Worm (Caenorhabditis elegans) whole organism, young adult: ENCODE data around the gene ceh-82.

Source experiments
- C06A6.2 ChIP-seq: fragments of 200-800 bp; sonication (Bioruptor generic); conservative IDR thresholded peaks from 2 replicates; pipeline ENCODE4 v1.3.6; 2022; ENCODE audit warnings: missing genetic modification characterization, missing compliant biosample characterization
- F22D6.2 ChIP-seq: sonication (generic microtip); optimal IDR thresholded peaks from 2 replicates; lab custom pipeline; 2016; ENCODE audit warnings: mild to moderate bottlenecking, missing genetic modification characterization, missing compliant biosample characterization
- F55B11.4 ChIP-seq: sonication (generic microtip); optimal IDR thresholded peaks from 2 replicates; lab custom pipeline; 2016; ENCODE audit warnings: missing compliant biosample characterization, missing genetic modification characterization, borderline replicate concordance; ENCODE audit not compliant: insufficient read depth
- Y53F4B.3 ChIP-seq: fragments of 200-800 bp; sonication (Bioruptor generic); IDR thresholded peaks from 2 replicates; pipeline ENCODE4 v1.3.6; 2022; ENCODE audit warnings: missing genetic modification reagents, missing genetic modification characterization, missing compliant biosample characterization
- ama-1 ChIP-seq, 3 experiments: fragments of 150-350 bp in 1 of 3; sonication (generic microtip) in 2 of 3; optimal IDR thresholded peaks; 2 replicates each; lab custom pipeline; 2014 to 2018; ENCODE audit warnings: missing biosample characterization in 2 of 3, missing genetic modification characterization in 2 of 3, missing genetic modification reagents in 2 of 3
- aptf-2 ChIP-seq: fragments of 200-800 bp; sonication (Bioruptor generic); conservative IDR thresholded peaks from 2 replicates; pipeline ENCODE4 v1.3.6; 2022; ENCODE audit warnings: missing genetic modification reagents, missing genetic modification characterization, missing compliant biosample characterization
- aptf-3 ChIP-seq: fragments of 200-800 bp; sonication (Bioruptor generic); IDR thresholded peaks from 2 replicates; pipeline ENCODE4 v1.3.6; 2022; ENCODE audit warnings: missing genetic modification characterization, missing compliant biosample characterization
- athp-1 ChIP-seq: sonication (generic microtip); optimal IDR thresholded peaks from 2 replicates; lab custom pipeline; 2017; ENCODE audit warnings: mild to moderate bottlenecking, missing genetic modification characterization, missing compliant biosample characterization
- attf-5 ChIP-seq: fragments of 200-800 bp; sonication (Bioruptor generic); optimal IDR thresholded peaks from 2 replicates; lab custom pipeline; 2018; ENCODE audit warnings: mild to moderate bottlenecking, missing genetic modification characterization, missing compliant biosample characterization
- bed-1 ChIP-seq: fragments of 200-800 bp; sonication (Bioruptor generic); IDR thresholded peaks from 2 replicates; pipeline ENCODE4 v1.3.6; 2022; ENCODE audit warnings: missing genetic modification reagents, missing genetic modification characterization, missing compliant biosample characterization
- cebp-1 ChIP-seq, 2 experiments: fragments of 200-800 bp in 1 of 2; sonication (Bioruptor generic) in 1 of 2; sonication (generic microtip) in 1 of 2; IDR thresholded peaks in 1 of 2; optimal IDR thresholded peaks in 1 of 2; 2 replicates each; pipeline versions ENCODE4 v1.3.6 to Lab custom; 2017 to 2022; ENCODE audit warnings: missing compliant biosample characterization in 2 of 2, missing genetic modification characterization in 2 of 2, mild to moderate bottlenecking in 1 of 2, missing genetic modification reagents in 1 of 2, moderate library complexity in 1 of 2
- cebp-2 ChIP-seq: fragments of 200-800 bp; sonication (Bioruptor generic); IDR thresholded peaks from 2 replicates; pipeline ENCODE4 v1.3.6; 2022; ENCODE audit warnings: missing genetic modification characterization, missing compliant biosample characterization
- ceh-40 ChIP-seq: fragments of 200-800 bp; sonication (Bioruptor generic); IDR thresholded peaks from 2 replicates; pipeline ENCODE4 v1.3.6; 2022; ENCODE audit warnings: missing genetic modification characterization, missing compliant biosample characterization
- dox-1 ChIP-seq: fragments of 200-800 bp; sonication (Bioruptor generic); IDR thresholded peaks from 2 replicates; pipeline ENCODE4 v1.3.6; 2022; ENCODE audit warnings: missing genetic modification reagents, missing genetic modification characterization, missing compliant biosample characterization
- efl-1 ChIP-seq: fragments of 150-350 bp; optimal IDR thresholded peaks from 2 replicates; lab custom pipeline; 2014; ENCODE audit warnings: missing biosample characterization, missing genetic modification reagents, missing genetic modification characterization
- hmg-1.2 ChIP-seq: fragments of 200-800 bp; sonication (Bioruptor generic); IDR thresholded peaks from 2 replicates; pipeline ENCODE4 v1.3.6; 2022; ENCODE audit warnings: missing genetic modification reagents, missing genetic modification characterization, missing compliant biosample characterization
- lag-1 ChIP-seq: fragments of 200-800 bp; sonication (Bioruptor generic); IDR thresholded peaks from 2 replicates; pipeline ENCODE4 v1.3.6; 2022; ENCODE audit warnings: missing genetic modification reagents, missing genetic modification characterization, missing compliant biosample characterization
- let-607 ChIP-seq, 2 experiments: fragments of 200-800 bp in 1 of 2; sonication (Bioruptor generic) in 1 of 2; sonication (generic microtip) in 1 of 2; optimal IDR thresholded peaks; 2 replicates each; lab custom pipeline; 2016 to 2018; ENCODE audit warnings: mild to moderate bottlenecking in 2 of 2, missing compliant biosample characterization in 2 of 2, missing genetic modification characterization in 2 of 2, moderate library complexity in 2 of 2, missing genotype in 1 of 2
- lin-54 ChIP-seq: fragments of 200-800 bp; sonication (Bioruptor generic); optimal IDR thresholded peaks from 2 replicates; lab custom pipeline; 2018; ENCODE audit warnings: mild to moderate bottlenecking, missing genetic modification characterization, missing compliant biosample characterization
- mel-28 ChIP-seq: sonication (generic microtip); optimal IDR thresholded peaks from 2 replicates; lab custom pipeline; 2016; ENCODE audit warnings: borderline replicate concordance, mild to moderate bottlenecking, missing genetic modification characterization, missing compliant biosample characterization
- mxl-1 ChIP-seq: sonication (generic microtip); optimal IDR thresholded peaks from 2 replicates; lab custom pipeline; 2016; ENCODE audit warnings: missing genetic modification characterization, missing compliant biosample characterization
- nhr-27 ChIP-seq: fragments of 200-800 bp; sonication (Bioruptor generic); optimal IDR thresholded peaks from 2 replicates; lab custom pipeline; 2018; ENCODE audit warnings: mild to moderate bottlenecking, missing genetic modification characterization, moderate library complexity, missing compliant biosample characterization
- rcor-1 ChIP-seq: fragments of 200-800 bp; sonication (Bioruptor generic); IDR thresholded peaks from 2 replicates; pipeline ENCODE4 v1.3.6; 2022; ENCODE audit warnings: missing genetic modification reagents, missing genetic modification characterization, missing compliant biosample characterization
- rec-8 ChIP-seq, 2 experiments: sonication (generic microtip); optimal IDR thresholded peaks; 2 replicates each; lab custom pipeline; 2016; ENCODE audit warnings: mild to moderate bottlenecking in 2 of 2, missing genetic modification characterization in 2 of 2, missing genetic modification reagents in 2 of 2, missing genotype in 2 of 2, missing biosample characterization in 1 of 2, missing compliant biosample characterization in 1 of 2, moderate library complexity in 1 of 2
- rpc-1 ChIP-seq, 2 experiments: fragments of 150-350 bp in 1 of 2; sonication (generic microtip) in 1 of 2; optimal IDR thresholded peaks; 2 replicates each; lab custom pipeline; 2014 to 2018; ENCODE audit warnings: missing biosample characterization in 1 of 2, missing genetic modification characterization in 1 of 2, missing genetic modification reagents in 1 of 2, missing genotype in 1 of 2
- unc-62 ChIP-seq: fragments of 150-350 bp; optimal IDR thresholded peaks from 2 replicates; lab custom pipeline; 2014; ENCODE audit warnings: missing biosample characterization, missing genetic modification reagents, missing genetic modification characterization
- zfh-2 ChIP-seq: fragments of 200-800 bp; sonication (Bioruptor generic); conservative IDR thresholded peaks from 2 replicates; pipeline ENCODE4 v1.3.6; 2022; ENCODE audit warnings: missing genetic modification reagents, missing genetic modification characterization, missing compliant biosample characterization
- ztf-25 ChIP-seq: fragments of 200-800 bp; sonication (Bioruptor generic); IDR thresholded peaks from 2 replicates; pipeline ENCODE4 v1.3.6; 2022; ENCODE audit warnings: missing genetic modification reagents, missing genetic modification characterization, missing compliant biosample characterization
- ztf-3 ChIP-seq: fragments of 200-800 bp; sonication (Bioruptor generic); optimal IDR thresholded peaks from 2 replicates; lab custom pipeline; 2018; ENCODE audit warnings: mild to moderate bottlenecking, missing genetic modification characterization, missing compliant biosample characterization

The ceh-82 gene

DNA sequence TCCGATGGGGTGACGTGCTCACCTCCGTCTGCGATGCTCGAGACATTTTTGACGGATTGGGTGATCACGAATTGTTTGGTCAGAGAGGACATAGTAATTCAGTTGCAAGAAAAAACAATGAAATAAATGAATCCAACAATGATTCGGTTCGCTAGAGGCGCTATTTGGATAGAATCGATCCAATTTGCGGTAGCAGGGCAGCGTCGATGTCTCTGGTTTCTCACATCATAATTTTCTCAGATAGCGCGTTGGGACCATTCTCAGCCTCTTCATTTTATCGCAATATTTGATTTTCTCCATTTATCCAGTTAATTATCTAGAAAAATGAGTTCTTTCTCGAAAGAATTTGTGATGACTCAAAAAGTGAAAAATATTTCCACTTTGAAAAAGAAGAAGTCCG lies 25.6 kb upstream of the ceh-82 start, which contains the start of gene sdz-18:
TSS of gene sdz-18 (minus strand) at position 101 of the 400 bp plus-strand sequence.
- TF ChIP-seq ztf-25 (GFP tag; lab: Robert Waterston, UW) (no peak), cebp-1 (GFP tag; IDR thresholded peaks at IDR 0.05; lab: Robert Waterston, UW) (no peak), cebp-1 (tag; optimal IDR thresholded peaks at IDR 0.05; lab: Kevin White, UChicago) (no peak), cebp-2 (GFP tag; lab: Robert Waterston, UW) (no peak), attf-5 (GFP tag; lab: Kevin White, UChicago) (no peak), lag-1 (GFP tag; lab: Robert Waterston, UW) (no peak), hmg-1.2 (GFP tag; lab: Robert Waterston, UW) (no peak), rcor-1 (no peak), ceh-40 (GFP tag; lab: Robert Waterston, UW) (no peak), Y53F4B.3 (GFP tag; lab: Robert Waterston, UW) (no peak), dox-1 (no peak), ama-1 (optimal IDR thresholded peaks at IDR 0.05; lab: Kevin White, UChicago) (no peak), ama-1 (GFP tag; optimal IDR thresholded peaks at IDR 0.05; lab: Kevin White, UChicago) (no peak)

DNA sequence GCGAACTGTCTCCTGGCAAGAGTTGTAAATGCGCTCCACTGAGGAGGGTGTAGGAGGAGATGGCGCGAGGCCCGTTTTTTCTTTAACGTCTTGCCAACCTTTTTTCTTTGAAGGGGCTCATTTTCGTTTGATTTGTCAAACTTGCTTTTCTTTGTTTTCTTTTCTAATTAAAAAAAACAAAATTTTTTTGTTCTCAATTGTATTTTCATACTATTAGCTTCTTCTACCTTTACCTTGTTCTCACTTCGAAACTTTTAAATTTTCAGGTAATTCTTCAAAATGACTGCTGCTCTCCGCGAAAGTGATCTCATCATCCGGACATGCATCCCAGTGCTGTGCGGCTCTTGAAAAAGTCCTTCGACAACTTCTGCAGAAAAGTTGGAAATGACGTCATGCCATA lies 22.1 kb upstream of the ceh-82 start, which contains the start of gene fbxa-184:
TSS of gene fbxa-184 (plus strand) at position 301 of the 400 bp plus-strand sequence.
- TF ChIP-seq zfh-2 (GFP tag; lab: Robert Waterston, UW) = no peak
- TF ChIP-seq aptf-2 (GFP tag; lab: Robert Waterston, UW) = peak; percentile 81
- TF ChIP-seq, all 124 proteins: peak for 1

DNA sequence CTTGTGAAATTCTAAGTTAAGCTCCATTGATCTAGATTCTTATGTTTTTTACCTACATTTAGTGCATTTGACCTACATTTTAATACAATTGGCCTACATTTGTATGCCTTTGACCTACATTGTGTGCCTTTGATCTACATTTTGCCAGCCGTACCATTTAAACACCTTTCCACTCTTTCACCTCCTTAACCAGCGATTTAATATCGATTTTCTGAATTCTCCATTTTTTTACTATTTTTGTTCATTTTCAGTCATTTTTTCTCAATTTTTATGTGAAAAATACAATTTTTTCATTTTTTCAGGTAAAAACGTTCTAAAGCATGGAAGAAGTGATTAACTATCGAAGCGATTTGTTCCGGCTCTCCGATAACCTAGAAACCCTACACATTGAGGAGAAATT lies 19.1 kb upstream of the ceh-82 start, which contains the start of gene btb-7:
TSS of gene btb-7 (plus strand) at position 301 of the 400 bp plus-strand sequence.
- TF ChIP-seq C06A6.2 (no peak), efl-1 (GFP tag; lab: Kevin White, UChicago) (peak; percentile 47)

DNA sequence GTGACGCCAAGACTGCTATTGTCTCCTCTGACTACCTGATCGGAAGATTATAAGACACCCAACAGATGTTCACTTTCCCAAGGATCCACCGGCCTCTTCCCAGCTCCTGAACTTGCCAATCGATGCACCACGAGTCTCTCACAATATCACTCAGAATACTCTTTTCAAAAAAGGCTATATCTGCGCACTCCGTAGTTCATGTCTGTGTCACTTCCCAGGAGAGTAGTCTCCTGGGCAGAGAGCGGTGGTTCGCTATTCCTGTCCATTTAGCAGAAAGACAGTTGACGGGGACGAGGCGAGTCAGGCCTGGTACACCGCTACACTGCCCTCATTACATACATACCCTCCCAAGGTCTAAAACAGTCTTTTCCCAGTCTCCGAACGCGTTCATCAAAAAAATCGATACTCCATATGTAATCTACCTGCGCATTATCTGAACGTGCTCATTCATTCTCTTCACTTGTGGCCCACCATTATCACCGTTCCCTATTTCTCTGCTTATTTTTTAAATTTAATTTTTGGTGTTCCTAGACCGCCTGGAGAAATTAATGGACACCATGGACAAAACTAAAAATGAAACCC lies 17.2 kb upstream of the ceh-82 start, which contains the start of gene btb-6:
TSS of gene btb-6 (plus strand) at position 532 of the 582 bp plus-strand sequence.
- 0 out of 2 replicates have a peak, but pooled peaks have one; percentile 47 for TF ChIP-seq bed-1 (GFP tag; lab: Robert Waterston, UW)
- TF ChIP-seq efl-1 (GFP tag; lab: Kevin White, UChicago) = no peak
- no peak for TF ChIP-seq athp-1 (tag; lab: Kevin White, UChicago)
- no peak for TF ChIP-seq ztf-3
- peak; percentile 87; the same call in 1 of the 2 replicates for TF ChIP-seq aptf-3 (GFP tag; lab: Robert Waterston, UW)
- no peak for TF ChIP-seq let-607 (tag; optimal IDR thresholded peaks at IDR 0.05; lab: Kevin White, UChicago)
- TF ChIP-seq aptf-2 (GFP tag; lab: Robert Waterston, UW) = peak; percentile 97

DNA sequence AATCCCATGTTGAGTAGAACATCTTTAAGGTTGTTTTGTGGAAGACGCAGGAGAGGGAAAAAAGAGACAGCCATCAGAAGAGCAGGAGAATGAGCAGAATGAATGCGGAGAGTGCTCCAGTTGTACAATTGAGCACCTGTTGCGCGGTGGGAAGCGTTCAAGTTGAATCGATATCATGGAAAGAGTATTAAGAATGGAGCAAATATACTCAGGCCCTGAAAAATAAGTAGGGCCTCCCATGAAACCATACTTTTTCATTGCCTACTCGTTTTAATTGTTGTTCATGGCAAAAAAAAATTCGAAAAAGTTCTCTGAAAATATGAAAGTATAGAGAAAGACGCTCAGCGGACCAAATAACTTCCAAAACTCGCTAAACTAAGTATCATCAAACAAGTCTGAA lies 12.9 kb upstream of the ceh-82 start, which contains the start of gene fbxb-48:
TSS of gene fbxb-48 (minus strand) at position 101 of the 400 bp plus-strand sequence.
- TF ChIP-seq rpc-1 (optimal IDR thresholded peaks at IDR 0.05; lab: Kevin White, UChicago) (no peak), rpc-1 (tag; optimal IDR thresholded peaks at IDR 0.05; lab: Kevin White, UChicago) (no peak), rec-8 (tag; optimal IDR thresholded peaks at IDR 0.05; lab: Kevin White, UChicago) (no peak), aptf-3 (GFP tag; lab: Robert Waterston, UW) (no peak), F55B11.4 (tag; lab: Kevin White, UChicago) (no peak), nhr-27 (tag; lab: Kevin White, UChicago) (no peak), mel-28 (tag; lab: Kevin White, UChicago) (no peak), unc-62 (no peak), mxl-1 (no peak), lin-54 (GFP tag; lab: Kevin White, UChicago) (no peak), F22D6.2 (tag; lab: Kevin White, UChicago) (no peak)
